Worm (Caenorhabditis elegans): ENCODE measurements around the gene F42A10.9.

ce11 chrIII:6165240-6165639 is 867 bp downstream of the F42A10.9 start:
- no peak for TF ChIP-seq mcd-1 (GFP tag; IDR thresholded peaks at IDR 0.05)
- no peak for TF ChIP-seq unc-62 (GFP tag; optimal IDR thresholded peaks at IDR 0.05)
- no peak for TF ChIP-seq snpc-4 (GFP tag; optimal IDR thresholded peaks at IDR 0.05)
- TF ChIP-seq snpc-4 (tag; optimal IDR thresholded peaks at IDR 0.05): no peak
- no peak for TF ChIP-seq aptf-3 (GFP tag; IDR thresholded peaks at IDR 0.05)

Data from whole organism, young adult.